Worm (Caenorhabditis elegans): ENCODE results near the gene ctf-4.

ce11 chrV:10949511-10949910 is 15.8 kb downstream of the ctf-4 start, which contains the start of gene col-153:
- TF ChIP-seq ceh-28 (tag; optimal IDR thresholded peaks at IDR 0.05) (no peak), lsy-2 (tag; optimal IDR thresholded peaks at IDR 0.05) (no peak), lin-29 (GFP tag; IDR thresholded peaks at IDR 0.05) (no peak), ceh-82 (tag; optimal IDR thresholded peaks at IDR 0.05) (no peak)

Data from whole organism, L4 larva.